Fruit fly (Drosophila melanogaster) whole organism, embryonic: ENCODE measurements around the gene CG15330.
A peak's percentile ranks its signal among the peaks of the same experiment; 100 is the strongest.

Experiments
- B-H2 ChIP-seq: fragments of 200-800 bp; sonication (Bioruptor generic); optimal IDR thresholded peaks from 2 replicates; lab custom pipeline; 2018; ENCODE audit warnings: missing biosample characterization, mild to moderate bottlenecking, missing genetic modification characterization
- Bdp1 ChIP-seq: fragments of 200-800 bp; sonication (Bioruptor generic); optimal IDR thresholded peaks from 3 replicates; lab custom pipeline; 2016; ENCODE audit warnings: missing biosample characterization, missing genetic modification characterization
- Bgb ChIP-seq: fragments of 200-800 bp; sonication (Bioruptor generic); IDR thresholded peaks from 2 replicates; pipeline ENCODE4 v1.3.6; 2022; ENCODE audit warnings: missing biosample characterization, missing genetic modification characterization; ENCODE audit not compliant: partially characterized antibody
- CG11696 ChIP-seq: fragments of 200-800 bp; sonication (Bioruptor generic); IDR thresholded peaks from 2 replicates; pipeline ENCODE4 v1.3.6; 2022; ENCODE audit warnings: missing biosample characterization, missing genetic modification characterization
- CG12155 ChIP-seq: fragments of 200-800 bp; sonication (Bioruptor generic); optimal IDR thresholded peaks from 3 replicates; lab custom pipeline; 2016; ENCODE audit warnings: missing biosample characterization, missing genetic modification characterization
- CG12744 ChIP-seq: fragments of 200-800 bp; sonication (Bioruptor generic); optimal IDR thresholded peaks from 2 replicates; lab custom pipeline; 2016; ENCODE audit warnings: missing biosample characterization, missing genetic modification characterization
- CG12769 ChIP-seq: fragments of 200-800 bp; sonication (Bioruptor generic); optimal IDR thresholded peaks from 2 replicates; lab custom pipeline; 2019; ENCODE audit warnings: missing biosample characterization, mild to moderate bottlenecking, missing genetic modification characterization, moderate library complexity
- CG14050 ChIP-seq: fragments of 200-800 bp; sonication (Bioruptor generic); IDR thresholded peaks from 3 replicates; pipeline ENCODE4 v1.3.6; 2022; ENCODE audit warnings: missing biosample characterization, missing genetic modification characterization
- CG15073 ChIP-seq: fragments of 200-800 bp; sonication (Bioruptor generic); optimal IDR thresholded peaks from 2 replicates; lab custom pipeline; 2016; ENCODE audit warnings: missing biosample characterization, missing genetic modification characterization
- CG15696 ChIP-seq: fragments of 200-800 bp; sonication (Bioruptor generic); optimal IDR thresholded peaks from 2 replicates; lab custom pipeline; 2019; ENCODE audit warnings: missing biosample characterization, mild to moderate bottlenecking, missing genetic modification characterization, moderate library complexity
- CG1603 ChIP-seq: fragments of 200-800 bp; sonication (Bioruptor generic); optimal IDR thresholded peaks from 2 replicates; lab custom pipeline; 2019; ENCODE audit warnings: missing biosample characterization, mild to moderate bottlenecking, missing genetic modification characterization, moderate library complexity
- CG16863 ChIP-seq: fragments of 200-800 bp; sonication (Bioruptor generic); optimal IDR thresholded peaks from 3 replicates; lab custom pipeline; 2016; ENCODE audit warnings: missing biosample characterization, missing genetic modification characterization
- CG17186 ChIP-seq: fragments of 200-800 bp; sonication (Bioruptor generic); optimal IDR thresholded peaks from 3 replicates; lab custom pipeline; 2017; ENCODE audit warnings: missing biosample characterization, missing genetic modification reagents, missing genetic modification characterization
- CG17361 ChIP-seq: fragments of 200-800 bp; sonication (Bioruptor generic); IDR thresholded peaks from 3 replicates; pipeline ENCODE4 v1.3.6; 2022; ENCODE audit warnings: missing biosample characterization, missing genetic modification characterization
- CG18011 ChIP-seq: fragments of 200-800 bp; sonication (Bioruptor generic); optimal IDR thresholded peaks from 2 replicates; lab custom pipeline; 2017; ENCODE audit warnings: missing biosample characterization, missing genetic modification characterization, mild to moderate bottlenecking, moderate library complexity, missing genotype
- CG18764 ChIP-seq: fragments of 200-800 bp; sonication (Bioruptor generic); optimal IDR thresholded peaks from 3 replicates; lab custom pipeline; 2016; ENCODE audit warnings: missing biosample characterization, missing genetic modification characterization
- CG3726 ChIP-seq: fragments of 200-800 bp; sonication (Bioruptor generic); IDR thresholded peaks from 3 replicates; pipeline ENCODE4, ENCODE4 v1.3.6; 2022; ENCODE audit warnings: missing biosample characterization, missing genetic modification characterization
- CG4730 ChIP-seq: fragments of 200-800 bp; sonication (Bioruptor generic); IDR thresholded peaks from 2 replicates; pipeline ENCODE4 v1.3.6; 2022; ENCODE audit warnings: missing biosample characterization, missing genetic modification characterization
- CG5180 ChIP-seq: fragments of 200-800 bp; sonication (Bioruptor generic); optimal IDR thresholded peaks from 3 replicates; lab custom pipeline; 2017; ENCODE audit warnings: missing biosample characterization, missing genetic modification characterization, mild to moderate bottlenecking, moderate library complexity, missing genetic modification reagents
- CG6272 ChIP-seq: fragments of 200-800 bp; sonication (Bioruptor generic); IDR thresholded peaks from 2 replicates; pipeline ENCODE4 v1.3.6; 2022; ENCODE audit warnings: missing biosample characterization, missing genetic modification characterization
- CG7357 ChIP-seq: fragments of 200-800 bp; sonication (Bioruptor generic); IDR thresholded peaks from 3 replicates; pipeline ENCODE4 v1.3.6; 2022; ENCODE audit warnings: missing biosample characterization, missing genetic modification characterization
- CG9876 ChIP-seq: fragments of 200-800 bp; sonication (Bioruptor generic); optimal IDR thresholded peaks from 2 replicates; lab custom pipeline; 2016; ENCODE audit warnings: missing biosample characterization, missing genetic modification characterization
- CoRest ChIP-seq: fragments of 200-800 bp; sonication (Bioruptor generic); optimal IDR thresholded peaks from 3 replicates; lab custom pipeline; 2018; ENCODE audit warnings: missing biosample characterization, mild to moderate bottlenecking, missing genetic modification characterization, moderate library complexity
- D ChIP-seq, 2 experiments: fragments of 200-800 bp in 1 of 2; fragments of >200 bp in 1 of 2; sonication (Bioruptor generic) in 1 of 2; optimal IDR thresholded peaks; 2 replicates in 1 of 2; 3 replicates in 1 of 2; lab custom pipeline; 2017; ENCODE audit warnings: mild to moderate bottlenecking in 1 of 2, missing biosample characterization in 1 of 2, missing genetic modification characterization in 1 of 2, missing genetic modification reagents in 1 of 2
- E2f1 ChIP-seq: fragments of 200-800 bp; sonication (Bioruptor generic); IDR thresholded peaks from 2 replicates; pipeline ENCODE4 v1.3.6; 2022; ENCODE audit warnings: missing biosample characterization, missing genetic modification characterization
- Hmx ChIP-seq: fragments of 200-800 bp; sonication (Bioruptor generic); optimal IDR thresholded peaks from 2 replicates; lab custom pipeline; 2016; ENCODE audit warnings: missing biosample characterization, missing genetic modification characterization
- Jarid2 ChIP-seq: fragments of 200-800 bp; sonication (Bioruptor generic); optimal IDR thresholded peaks from 3 replicates; lab custom pipeline; 2017; ENCODE audit warnings: mild to moderate bottlenecking, missing biosample characterization, missing genetic modification reagents, missing genetic modification characterization
- Lpt ChIP-seq: fragments of >200 bp; optimal IDR thresholded peaks from 2 replicates; lab custom pipeline; 2018; ENCODE audit warnings: missing biosample characterization, missing genetic modification characterization
- Mad ChIP-seq: fragments of 200-800 bp; sonication (Bioruptor generic); optimal IDR thresholded peaks from 2 replicates; lab custom pipeline; 2016; ENCODE audit warnings: missing biosample characterization, missing genetic modification characterization
- Optix ChIP-seq: fragments of 200-800 bp; sonication (Bioruptor generic); IDR thresholded peaks from 3 replicates; pipeline ENCODE4 v1.3.6; 2022; ENCODE audit warnings: missing biosample characterization, missing genetic modification characterization
- Rfx ChIP-seq: fragments of 200-800 bp; sonication (Bioruptor generic); IDR thresholded peaks from 2 replicates; pipeline ENCODE4 v1.3.6; 2022; ENCODE audit warnings: missing biosample characterization, missing genetic modification characterization
- Sin3A ChIP-seq: fragments of >200 bp; optimal IDR thresholded peaks from 2 replicates; lab custom pipeline; 2018
- Sox102F ChIP-seq: fragments of 200-800 bp; sonication (Bioruptor generic); optimal IDR thresholded peaks from 2 replicates; lab custom pipeline; 2018; ENCODE audit warnings: missing biosample characterization, mild to moderate bottlenecking, missing genetic modification characterization, moderate library complexity
- bigmax ChIP-seq: fragments of 200-800 bp; sonication (Bioruptor generic); optimal IDR thresholded peaks from 2 replicates; lab custom pipeline; 2018; ENCODE audit warnings: missing biosample characterization, mild to moderate bottlenecking, missing genetic modification characterization
- crc ChIP-seq: fragments of 200-800 bp; sonication (Bioruptor generic); optimal IDR thresholded peaks from 2 replicates; lab custom pipeline; 2016; ENCODE audit warnings: missing biosample characterization, missing genetic modification characterization
- da ChIP-seq: fragments of 200-800 bp; sonication (Bioruptor generic); optimal IDR thresholded peaks from 2 replicates; lab custom pipeline; 2016; ENCODE audit warnings: missing biosample characterization, missing genetic modification characterization
- ewg ChIP-seq: fragments of 200-800 bp; sonication (Bioruptor generic); optimal IDR thresholded peaks from 3 replicates; lab custom pipeline; 2017; ENCODE audit warnings: mild to moderate bottlenecking, missing biosample characterization, missing genetic modification reagents, missing genetic modification characterization
- her ChIP-seq: fragments of 200-800 bp; sonication (Bioruptor generic); optimal IDR thresholded peaks from 2 replicates; lab custom pipeline; 2016; ENCODE audit warnings: missing biosample characterization, missing genetic modification characterization
- jigr1 ChIP-seq: fragments of 200-800 bp; sonication (Bioruptor generic); IDR thresholded peaks from 3 replicates; pipeline ENCODE4 v1.3.6; 2022; ENCODE audit warnings: missing biosample characterization, missing genetic modification characterization
- jing ChIP-seq: fragments of 200-800 bp; sonication (Bioruptor generic); optimal IDR thresholded peaks from 2 replicates; lab custom pipeline; 2018; ENCODE audit warnings: missing biosample characterization, mild to moderate bottlenecking, missing genetic modification characterization
- lilli ChIP-seq: fragments of 200-800 bp; sonication (Bioruptor generic); optimal IDR thresholded peaks from 3 replicates; lab custom pipeline; 2016; ENCODE audit warnings: missing biosample characterization, missing genetic modification characterization
- lov ChIP-seq, 2 experiments: fragments of 200-800 bp in 1 of 2; fragments of >200 bp in 1 of 2; sonication (Bioruptor generic) in 1 of 2; IDR thresholded peaks in 1 of 2; optimal IDR thresholded peaks in 1 of 2; 2 replicates in 1 of 2; 3 replicates in 1 of 2; pipeline versions ENCODE4 v1.3.6 to Lab custom; 2017 to 2022; ENCODE audit warnings: missing biosample characterization in 1 of 2, missing genetic modification characterization in 1 of 2
- otp ChIP-seq: fragments of 200-800 bp; sonication (Bioruptor generic); IDR thresholded peaks from 3 replicates; pipeline ENCODE4, ENCODE4 v1.3.6; 2022; ENCODE audit warnings: missing biosample characterization, missing genetic modification characterization
- pita ChIP-seq: fragments of 200-800 bp; sonication (Bioruptor generic); optimal IDR thresholded peaks from 2 replicates; lab custom pipeline; 2017; ENCODE audit warnings: missing biosample characterization, mild to moderate bottlenecking, missing genetic modification characterization
- seq ChIP-seq: fragments of 200-800 bp; sonication (Bioruptor generic); IDR thresholded peaks from 2 replicates; pipeline ENCODE4 v1.3.6; 2022; ENCODE audit warnings: missing biosample characterization, missing genetic modification characterization
- slbo ChIP-seq: fragments of 200-800 bp; sonication (Bioruptor generic); IDR thresholded peaks from 2 replicates; pipeline ENCODE4 v1.3.6; 2022; ENCODE audit warnings: missing biosample characterization, missing genetic modification characterization
- ssp ChIP-seq: fragments of 200-800 bp; sonication (Bioruptor generic); IDR thresholded peaks from 2 replicates; pipeline ENCODE4 v1.3.6; 2022; ENCODE audit warnings: missing biosample characterization, missing genetic modification characterization
- tna ChIP-seq: fragments of 200-800 bp; sonication (Bioruptor generic); IDR thresholded peaks from 2 replicates; pipeline ENCODE4 v1.3.6; 2022; ENCODE audit warnings: missing biosample characterization, missing genetic modification characterization; ENCODE audit not compliant: partially characterized antibody
- twi ChIP-seq: fragments of 200-800 bp; optimal IDR thresholded peaks from 2 replicates; lab custom pipeline; 2019; ENCODE audit warnings: missing biosample characterization, mild to moderate bottlenecking, missing genetic modification characterization, moderate library complexity
- vvl ChIP-seq: fragments of 200-800 bp; sonication (Bioruptor generic); IDR thresholded peaks from 2 replicates; pipeline ENCODE4 v1.3.6; 2022; ENCODE audit warnings: missing biosample characterization, missing genetic modification characterization
- z ChIP-seq: fragments of 200-800 bp; sonication (Bioruptor generic); IDR thresholded peaks from 3 replicates; pipeline ENCODE4 v1.3.6; 2022; ENCODE audit warnings: missing biosample characterization, missing genetic modification characterization

The CG15330 gene

DNA sequence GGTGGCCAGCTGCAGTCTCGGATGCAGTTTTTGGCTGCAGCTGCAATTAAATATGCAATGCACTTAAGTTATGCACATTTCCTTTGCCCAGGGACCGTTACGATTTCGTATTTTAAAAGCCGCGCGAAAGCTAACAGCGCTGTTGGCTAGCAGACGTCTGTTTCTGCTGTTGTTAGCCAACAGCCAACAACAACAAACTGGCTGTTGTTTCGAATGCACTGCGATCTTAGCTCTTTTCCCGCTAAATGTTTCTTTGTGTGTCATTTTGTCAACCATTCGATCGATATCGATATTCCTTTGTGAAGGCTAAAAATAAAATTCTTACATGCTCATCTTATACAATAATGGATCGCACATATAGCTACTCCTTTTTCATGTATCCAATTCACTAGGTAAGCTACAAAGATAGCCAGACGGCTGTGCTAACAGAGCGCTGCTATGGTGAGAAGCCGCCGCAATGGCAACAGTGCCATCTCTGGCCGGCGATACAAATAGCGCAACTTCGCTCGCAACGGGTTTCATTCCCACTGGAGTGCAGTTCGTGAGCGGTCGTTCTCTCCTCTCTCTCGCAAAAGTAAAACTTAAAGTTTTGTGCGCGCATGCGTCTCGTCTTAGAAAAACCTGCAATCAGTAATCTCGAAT lies 13.4 kb downstream of the CG15330 start (continued):
- TF ChIP-seq CG4730 (GFP tag; lab: Robert Waterston, UW) (no peak), otp (GFP tag; lab: Robert Waterston, UW) (no peak), D (optimal IDR thresholded peaks at IDR 0.05; lab: Kevin White, UChicago) (no peak), D (GFP tag; optimal IDR thresholded peaks at IDR 0.05; lab: Kevin White, UChicago) (no peak), CG17361 (GFP tag; lab: Robert Waterston, UW) (no peak), CG18764 (no peak), her (no peak), vvl (GFP tag; lab: Robert Waterston, UW) (peak; percentile 39; the same call in 1 of the 2 replicates), pita (no peak), z (no peak), CG6272 (no peak), bigmax (GFP tag; lab: Kevin White, UChicago) (no peak), Sox102F (no peak), jigr1 (GFP tag; lab: Robert Waterston, UW) (no peak), E2f1 (GFP tag; lab: Robert Waterston, UW) (no peak), CG14050 (GFP tag; lab: Robert Waterston, UW) (no peak), da (no peak), seq (GFP tag; lab: Robert Waterston, UW) (no peak), lov (optimal IDR thresholded peaks at IDR 0.05; lab: Kevin White, UChicago) (no peak), lov (GFP tag; IDR thresholded peaks at IDR 0.05; lab: Robert Waterston, UW) (no peak), crc (GFP tag; lab: Kevin White, UChicago) (no peak), Optix (GFP tag; lab: Robert Waterston, UW) (0 out of 3 replicates have a peak, but pooled peaks have one; percentile 18), ewg (GFP tag; lab: Kevin White, UChicago) (peak; percentile 76), CoRest (tag; lab: Kevin White, UChicago) (peak; percentile 36), CG12155 (GFP tag; lab: Kevin White, UChicago) (no peak), Rfx (GFP tag; lab: Robert Waterston, UW) (no peak), CG1603 (tag; lab: Kevin White, UChicago) (peak; percentile 32), Mad (GFP tag; lab: Kevin White, UChicago) (no peak), CG11696 (no peak), CG16863 (GFP tag; lab: Kevin White, UChicago) (no peak), CG15696 (tag; lab: Kevin White, UChicago) (no peak), CG15073 (no peak), lilli (peak; percentile 10), CG12769 (peak; percentile 56), Jarid2 (GFP tag; lab: Kevin White, UChicago) (peak; percentile 67), CG5180 (GFP tag; lab: Kevin White, UChicago) (no peak), jing (GFP tag; lab: Kevin White, UChicago) (no peak), ssp (GFP tag; lab: Robert Waterston, UW) (no peak), CG7357 (GFP tag; lab: Robert Waterston, UW) (no peak), CG12744 (GFP tag; lab: Kevin White, UChicago) (no peak), Bgb (GFP tag; lab: Robert Waterston, UW) (no peak), CG18011 (GFP tag; lab: Kevin White, UChicago) (no peak), Lpt (GFP tag; lab: Kevin White, UChicago) (no peak), Hmx (GFP tag; lab: Kevin White, UChicago) (no peak), CG9876 (GFP tag; lab: Kevin White, UChicago) (no peak), Bdp1 (GFP tag; lab: Kevin White, UChicago) (no peak), CG3726 (GFP tag; lab: Robert Waterston, UW) (no peak), Sin3A (lab: Kevin White, UChicago) (peak; percentile 70), CG17186 (GFP tag; lab: Kevin White, UChicago) (peak; percentile 15), twi (no peak), B-H2 (no peak), slbo (GFP tag; lab: Robert Waterston, UW) (no peak), tna (no peak)
